Worm (Caenorhabditis elegans) whole organism, L2 larva: Measurements from ENCODE around the gene dnj-13.
"Not testable (repeated sequence)": the region's sequence is repeated elsewhere in the genome, so short reads cannot be mapped to it uniquely, and the experiment has no call there.

Experiments
- C34F6.9 ChIP-seq: fragments of 150-350 bp; optimal IDR thresholded peaks from 2 replicates; lab custom pipeline; 2014; ENCODE audit warnings: missing biosample characterization, missing genetic modification characterization
- F13H6.1 ChIP-seq: sonication (generic microtip); optimal IDR thresholded peaks from 2 replicates; lab custom pipeline; 2016; ENCODE audit warnings: missing genetic modification characterization, missing compliant biosample characterization
- R02D3.7 ChIP-seq: fragments of 150-350 bp; optimal IDR thresholded peaks from 2 replicates; lab custom pipeline; 2014; ENCODE audit warnings: missing biosample characterization, missing genetic modification characterization
- Y55F3AM.14 ChIP-seq: fragments of 200-800 bp; sonication (Bioruptor generic); optimal IDR thresholded peaks from 2 replicates; lab custom pipeline; 2018; ENCODE audit warnings: mild to moderate bottlenecking, missing genetic modification characterization, missing compliant biosample characterization
- ZK546.5 ChIP-seq: sonication (generic microtip); optimal IDR thresholded peaks from 2 replicates; lab custom pipeline; 2017; ENCODE audit warnings: missing biosample characterization, missing genetic modification characterization
- aly-2 ChIP-seq: fragments of 150-350 bp; optimal IDR thresholded peaks from 2 replicates; lab custom pipeline; 2014; ENCODE audit warnings: missing biosample characterization, missing genetic modification characterization
- ama-1 ChIP-seq: fragments of 150-350 bp; optimal IDR thresholded peaks from 2 replicates; lab custom pipeline; 2018; ENCODE audit warnings: inconsistent platforms
- ceh-16 ChIP-seq: fragments of 150-350 bp; optimal IDR thresholded peaks from 2 replicates; lab custom pipeline; 2014; ENCODE audit warnings: missing biosample characterization, missing genetic modification characterization
- ceh-82 ChIP-seq: fragments of 150-350 bp; optimal IDR thresholded peaks from 2 replicates; lab custom pipeline; 2014; ENCODE audit warnings: missing biosample characterization, missing genetic modification characterization
- crh-2 ChIP-seq: sonication (generic microtip); optimal IDR thresholded peaks from 2 replicates; lab custom pipeline; 2017; ENCODE audit warnings: missing biosample characterization, missing genetic modification characterization
- egl-27 ChIP-seq: sonication (generic microtip); optimal IDR thresholded peaks from 3 replicates; lab custom pipeline; 2017; ENCODE audit warnings: missing biosample characterization, missing genetic modification reagents, missing genetic modification characterization
- elt-3 ChIP-seq: sonication (generic microtip); optimal IDR thresholded peaks from 2 replicates; lab custom pipeline; 2017; ENCODE audit warnings: missing biosample characterization, missing genetic modification characterization
- fos-1 ChIP-seq: fragments of 150-350 bp; optimal IDR thresholded peaks from 2 replicates; lab custom pipeline; 2014; ENCODE audit warnings: missing biosample characterization, missing genetic modification characterization
- gmeb-1 ChIP-seq: fragments of 150-350 bp; optimal IDR thresholded peaks from 2 replicates; lab custom pipeline; 2014; ENCODE audit warnings: missing biosample characterization, missing genetic modification characterization
- lin-11 ChIP-seq: fragments of 150-350 bp; sonication (generic microtip); optimal IDR thresholded peaks from 2 replicates; lab custom pipeline; 2014; ENCODE audit warnings: missing biosample characterization, missing genetic modification characterization, inconsistent platforms, mixed read lengths
- lin-13 ChIP-seq: fragments of 150-350 bp; optimal IDR thresholded peaks from 2 replicates; lab custom pipeline; 2014; ENCODE audit warnings: missing biosample characterization, missing genetic modification reagents, missing genetic modification characterization
- lin-39 ChIP-seq: fragments of 150-350 bp; optimal IDR thresholded peaks from 2 replicates; lab custom pipeline; 2014; ENCODE audit warnings: missing biosample characterization, missing genetic modification reagents, missing genetic modification characterization
- lsy-2 ChIP-seq, 2 experiments: fragments of 150-350 bp in 1 of 2; sonication (generic microtip) in 1 of 2; optimal IDR thresholded peaks; 2 replicates each; lab custom pipeline; 2014 to 2017; ENCODE audit warnings: missing biosample characterization in 2 of 2, missing genetic modification characterization in 2 of 2
- mab-5 ChIP-seq: fragments of 150-350 bp; optimal IDR thresholded peaks from 2 replicates; lab custom pipeline; 2014; ENCODE audit warnings: missing biosample characterization, missing genetic modification characterization
- mdl-1 ChIP-seq, 2 experiments: fragments of 150-350 bp in 1 of 2; sonication (generic microtip) in 1 of 2; optimal IDR thresholded peaks; 2 replicates each; lab custom pipeline; 2017; ENCODE audit warnings: missing biosample characterization in 2 of 2, missing genetic modification characterization in 2 of 2
- nhr-10 ChIP-seq: sonication (generic microtip); optimal IDR thresholded peaks from 2 replicates; lab custom pipeline; 2017; ENCODE audit warnings: missing biosample characterization, missing genetic modification characterization
- nhr-129 ChIP-seq: fragments of 150-350 bp; optimal IDR thresholded peaks from 2 replicates; lab custom pipeline; 2014; ENCODE audit warnings: missing biosample characterization, missing genetic modification characterization
- nhr-21 ChIP-seq: fragments of 150-350 bp; optimal IDR thresholded peaks from 2 replicates; lab custom pipeline; 2014; ENCODE audit warnings: missing biosample characterization, missing genetic modification characterization
- nhr-25 ChIP-seq: fragments of 150-350 bp; sonication (generic microtip); optimal IDR thresholded peaks from 3 replicates; lab custom pipeline; 2014; ENCODE audit warnings: missing biosample characterization, missing genetic modification characterization
- nhr-6 ChIP-seq: fragments of 150-350 bp; optimal IDR thresholded peaks from 2 replicates; lab custom pipeline; 2014; ENCODE audit warnings: missing biosample characterization, missing genetic modification characterization
- nhr-77 ChIP-seq: fragments of 150-350 bp; optimal IDR thresholded peaks from 2 replicates; lab custom pipeline; 2014; ENCODE audit warnings: missing biosample characterization, missing genetic modification characterization
- peb-1 ChIP-seq: fragments of 150-350 bp; optimal IDR thresholded peaks from 2 replicates; lab custom pipeline; 2014; ENCODE audit warnings: missing biosample characterization, missing genetic modification characterization
- sem-4 ChIP-seq: fragments of 150-350 bp; optimal IDR thresholded peaks from 2 replicates; lab custom pipeline; 2014; ENCODE audit warnings: missing biosample characterization, missing genetic modification reagents, missing genetic modification characterization
- skn-1 ChIP-seq: sonication (generic microtip); optimal IDR thresholded peaks from 2 replicates; lab custom pipeline; 2017; ENCODE audit warnings: missing biosample characterization, missing genetic modification characterization
- sma-3 ChIP-seq: sonication (generic microtip); optimal IDR thresholded peaks from 2 replicates; lab custom pipeline; 2016; ENCODE audit warnings: missing genetic modification reagents, missing genetic modification characterization, missing compliant biosample characterization
- sma-9 ChIP-seq, 2 experiments: fragments of 150-350 bp in 1 of 2; sonication (generic microtip) in 1 of 2; optimal IDR thresholded peaks; 2 replicates each; lab custom pipeline; 2014 to 2016; ENCODE audit warnings: missing genetic modification characterization in 2 of 2, mild to moderate bottlenecking in 1 of 2, missing biosample characterization in 1 of 2, missing compliant biosample characterization in 1 of 2, missing genetic modification reagents in 1 of 2, moderate library complexity in 1 of 2
- snpc-4 ChIP-seq: fragments of 150-350 bp; optimal IDR thresholded peaks from 2 replicates; lab custom pipeline; 2014; ENCODE audit warnings: missing biosample characterization, missing genetic modification characterization
- unc-39 ChIP-seq: fragments of 150-350 bp; optimal IDR thresholded peaks from 2 replicates; lab custom pipeline; 2014; ENCODE audit warnings: missing biosample characterization, missing genetic modification characterization
- unc-55 ChIP-seq: fragments of 150-350 bp; sonication (generic microtip); optimal IDR thresholded peaks from 3 replicates; lab custom pipeline; 2014; ENCODE audit warnings: missing biosample characterization, missing genetic modification reagents, missing genetic modification characterization
- unc-62 ChIP-seq: fragments of 150-350 bp; optimal IDR thresholded peaks from 2 replicates; lab custom pipeline; 2014; ENCODE audit warnings: missing biosample characterization, missing genetic modification reagents, missing genetic modification characterization
- zag-1 ChIP-seq: fragments of 150-350 bp; optimal IDR thresholded peaks from 2 replicates; lab custom pipeline; 2014; ENCODE audit warnings: missing biosample characterization, missing genetic modification characterization
- ztf-4 ChIP-seq: fragments of 150-350 bp; optimal IDR thresholded peaks from 2 replicates; lab custom pipeline; 2014; ENCODE audit warnings: missing biosample characterization, missing genetic modification characterization

Gene dnj-13

ce11 chrII:11533716-11534115 lies 11.8 kb upstream of the dnj-13 start, which contains the start of gene mdt-8:
mdt-8 (minus strand) TSS chrII:11533816.
- no peak for TF ChIP-seq ztf-4 (tag; lab: Kevin White, UChicago)
- TF ChIP-seq R02D3.7 (tag; lab: Kevin White, UChicago), result no peak
- no peak for TF ChIP-seq snpc-4
- TF ChIP-seq peb-1 (tag; lab: Kevin White, UChicago), result no peak
- TF ChIP-seq ceh-16, result no peak
- TF ChIP-seq unc-39 (tag; lab: Kevin White, UChicago), result no peak
- no peak for TF ChIP-seq skn-1 (tag; lab: Kevin White, UChicago)
- TF ChIP-seq fos-1 (tag; lab: Kevin White, UChicago), result no peak
- no peak for TF ChIP-seq ceh-82 (tag; lab: Kevin White, UChicago)
- no peak for TF ChIP-seq elt-3 (tag; lab: Kevin White, UChicago)
- no peak for TF ChIP-seq ama-1
- no peak for TF ChIP-seq mdl-1 (tag; optimal IDR thresholded peaks at IDR 0.05; lab: Kevin White, UChicago)
- no peak for TF ChIP-seq nhr-77
- TF ChIP-seq aly-2 (tag; lab: Kevin White, UChicago), result no peak
- no peak for TF ChIP-seq lsy-2 (tag; optimal IDR thresholded peaks at IDR 0.05; lab: Kevin White, UChicago)
- no peak for TF ChIP-seq crh-2 (tag; lab: Kevin White, UChicago)
- no peak for TF ChIP-seq egl-27 (tag; lab: Kevin White, UChicago)
- no peak for TF ChIP-seq nhr-129 (tag; lab: Kevin White, UChicago)
- no peak for TF ChIP-seq unc-62
- no peak for TF ChIP-seq mab-5 (tag; lab: Kevin White, UChicago)
- TF ChIP-seq, all 48 proteins: peak for 0

DNA sequence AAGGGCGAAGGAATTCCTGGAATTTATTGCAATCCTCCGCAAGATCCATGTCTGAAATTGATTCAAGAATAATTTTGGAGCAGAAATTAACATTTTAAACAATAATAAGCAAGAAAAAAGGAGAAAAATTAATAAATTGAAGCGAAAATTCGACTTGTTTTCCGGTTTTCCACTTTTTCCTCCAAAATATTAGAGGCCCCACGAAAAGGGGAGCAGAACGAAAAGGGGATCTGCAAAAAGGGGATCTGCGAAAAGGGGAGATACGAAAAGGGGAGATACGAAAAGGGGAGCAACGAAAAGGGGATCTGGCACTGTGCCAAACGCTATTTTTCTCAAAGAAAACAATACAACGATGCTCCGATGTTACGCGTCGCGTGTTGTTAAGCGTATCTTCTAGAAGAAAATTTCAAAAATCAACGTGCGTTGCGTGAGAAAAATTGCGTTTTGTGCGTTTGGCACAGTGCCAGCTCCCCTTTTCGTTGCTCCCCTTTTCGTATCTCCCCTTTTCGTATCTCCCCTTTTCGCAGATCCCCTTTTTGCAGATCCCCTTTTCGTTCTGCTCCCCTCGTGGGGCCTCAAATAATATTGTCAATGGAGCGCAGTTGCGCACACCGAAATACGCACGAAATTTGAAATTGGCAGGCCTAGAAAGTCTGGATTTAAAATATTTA lies 10.9 kb upstream of the dnj-13 start, which contains the start of gene Y62F5A.12:
TSS of gene Y62F5A.12 (minus strand) at position 51 of the 671 bp plus-strand sequence.
- TF ChIP-seq lin-13 (peak; percentile 88), nhr-21 (tag; lab: Kevin White, UChicago) (peak; percentile 54), egl-27 (tag; lab: Kevin White, UChicago) (peak; percentile 64), ceh-82 (tag; lab: Kevin White, UChicago) (peak; percentile 65), F13H6.1 (tag; lab: Kevin White, UChicago) (peak; percentile 89), ZK546.5 (tag; lab: Kevin White, UChicago) (peak; percentile 38), crh-2 (tag; lab: Kevin White, UChicago) (peak; percentile 71), mab-5 (tag; lab: Kevin White, UChicago) (peak; percentile 5), zag-1 (peak; percentile 2), nhr-25 (peak; percentile 52), lsy-2 (tag; optimal IDR thresholded peaks at IDR 0.05; lab: Kevin White, UChicago) (peak; percentile 59 to 81), C34F6.9 (tag; lab: Kevin White, UChicago) (peak; percentile 62), gmeb-1 (peak; percentile 86), lin-11 (tag; lab: Kevin White, UChicago) (peak; percentile 39), fos-1 (tag; lab: Kevin White, UChicago) (peak; percentile 12), unc-55 (GFP tag; lab: Kevin White, UChicago) (peak; percentile 68), sma-9 (GFP tag; optimal IDR thresholded peaks at IDR 0.05; lab: Kevin White, UChicago) (peak; percentile 88), ztf-4 (tag; lab: Kevin White, UChicago) (peak; percentile 49), sma-3 (GFP tag; lab: Kevin White, UChicago) (peak; percentile 94), sem-4 (tag; lab: Kevin White, UChicago) (peak; percentile 50), mdl-1 (tag; optimal IDR thresholded peaks at IDR 0.05; lab: Kevin White, UChicago) (peak in 1 of 2 experiments; percentile 58), nhr-129 (tag; lab: Kevin White, UChicago) (peak; percentile 69), nhr-6 (tag; lab: Kevin White, UChicago) (peak; percentile 5), snpc-4 (peak; percentile 10), Y55F3AM.14 (GFP tag; lab: Kevin White, UChicago) (peak; percentile 73)
- not testable (repeated sequence) for TF ChIP-seq sma-9 (tag; optimal IDR thresholded peaks at IDR 0.05; lab: Kevin White, UChicago)
- TF ChIP-seq, all 48 proteins: peak for 25; not testable (repeated sequence) for 23

DNA sequence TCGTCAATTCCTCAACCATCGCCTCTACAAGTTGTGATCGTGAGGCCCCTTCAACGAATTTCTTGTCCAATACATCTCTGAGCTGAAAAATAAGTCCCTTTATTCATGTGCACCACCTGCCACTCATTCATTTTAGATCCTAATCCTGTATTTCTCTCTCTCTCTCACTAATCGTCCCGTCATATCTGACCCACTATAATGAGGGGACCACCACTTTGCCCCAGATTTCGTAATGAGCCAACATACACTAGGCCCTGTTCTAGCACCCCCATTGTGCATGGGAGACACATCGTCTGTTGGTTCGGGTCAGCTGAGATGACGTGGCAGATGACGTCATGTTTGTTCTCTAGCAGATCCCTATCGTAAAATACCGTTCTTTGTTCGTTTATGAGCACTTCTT lies 10.1 kb upstream of the dnj-13 start:
- TF ChIP-seq Y55F3AM.14 (GFP tag; lab: Kevin White, UChicago) (no peak), crh-2 (tag; lab: Kevin White, UChicago) (no peak), nhr-10 (tag; lab: Kevin White, UChicago) (no peak), lin-39 (tag; lab: Kevin White, UChicago) (no peak), F13H6.1 (tag; lab: Kevin White, UChicago) (no peak), gmeb-1 (no peak), unc-39 (tag; lab: Kevin White, UChicago) (no peak)
